Fruit fly (Drosophila melanogaster): ENCODE measurements around the gene CG42729.

Gene CG42729

DNA sequence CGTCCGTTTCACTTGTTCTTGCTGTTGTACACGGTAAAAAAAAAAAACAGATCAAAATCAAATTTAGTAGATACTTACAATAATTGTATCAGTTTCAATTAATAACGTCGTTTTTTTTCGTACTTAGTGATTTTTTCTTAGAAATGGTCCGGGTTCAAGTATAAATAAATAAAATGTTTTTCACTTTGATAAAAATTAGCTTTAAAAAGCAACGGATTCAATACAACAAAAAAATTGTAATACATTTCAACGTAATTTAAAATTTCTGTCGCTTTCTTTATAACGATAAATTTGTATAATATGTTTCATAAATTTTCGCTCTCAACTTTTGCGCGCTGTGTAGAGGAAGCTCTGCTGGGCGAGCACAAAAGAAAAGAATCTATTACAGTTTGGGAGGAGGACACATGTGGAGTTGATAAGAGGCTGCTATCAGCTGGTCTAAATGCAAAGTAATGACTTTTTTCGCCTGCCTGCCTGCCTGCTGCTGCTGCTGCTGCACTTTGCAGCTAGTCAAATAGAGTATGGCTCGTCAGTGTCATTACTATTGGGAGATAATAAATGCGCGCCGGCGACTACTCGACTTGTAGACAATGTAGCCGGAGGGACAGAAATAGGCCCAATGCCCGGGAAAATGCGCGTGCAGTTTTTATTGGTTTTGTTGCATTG is 10.7 kb upstream of the CG42729 start (continued):
- peak; percentile 74 for TF ChIP-seq CG2120 (GFP tag; optimal IDR thresholded peaks at IDR 0.05)
- peak; percentile 75 for TF ChIP-seq Sox100B (GFP tag; optimal IDR thresholded peaks at IDR 0.05)
- no peak for TF ChIP-seq CG14860 (GFP tag; IDR thresholded peaks at IDR 0.05; ENCODE audit: partially characterized antibody)
- no peak for TF ChIP-seq zfh1 (GFP tag; IDR thresholded peaks at IDR 0.05)
- no peak for TF ChIP-seq sug (tag; optimal IDR thresholded peaks at IDR 0.05)
- no peak for TF ChIP-seq luna (GFP tag; optimal IDR thresholded peaks at IDR 0.05)
- TF ChIP-seq grn (GFP tag; optimal IDR thresholded peaks at IDR 0.05) = no peak
- peak; percentile 24 for TF ChIP-seq CG6813 (GFP tag; optimal IDR thresholded peaks at IDR 0.05)
- no peak for TF ChIP-seq peb (GFP tag; IDR thresholded peaks at IDR 0.05)
- peak; percentile 9 for TF ChIP-seq dm (GFP tag; optimal IDR thresholded peaks at IDR 0.05)
- TF ChIP-seq pum (GFP tag; optimal IDR thresholded peaks at IDR 0.05) = peak; percentile 46
- TF ChIP-seq CG1647 (GFP tag; optimal IDR thresholded peaks at IDR 0.05) = peak; percentile 19
- TF ChIP-seq btn (GFP tag; optimal IDR thresholded peaks at IDR 0.05) = peak; percentile 1
- peak; percentile 29 for TF ChIP-seq disco-r (GFP tag; optimal IDR thresholded peaks at IDR 0.05)
- TF ChIP-seq CG34376 (GFP tag; optimal IDR thresholded peaks at IDR 0.05) = no peak
- peak; percentile 58 for TF ChIP-seq CG12104 (GFP tag; optimal IDR thresholded peaks at IDR 0.05)
- TF ChIP-seq Trl (optimal IDR thresholded peaks at IDR 0.05) = no peak
- peak; percentile 52 for TF ChIP-seq Trl (GFP tag; optimal IDR thresholded peaks at IDR 0.05)
- TF ChIP-seq Chrac-16 (GFP tag; optimal IDR thresholded peaks at IDR 0.05) = peak; percentile 50
- peak; percentile 87 for TF ChIP-seq CG2678 (tag; optimal IDR thresholded peaks at IDR 0.05)
- no peak for TF ChIP-seq ttk (GFP tag; IDR thresholded peaks at IDR 0.05)
- TF ChIP-seq CG31224 (GFP tag; IDR thresholded peaks at IDR 0.05) = no peak
- TF ChIP-seq Hr3 (GFP tag; optimal IDR thresholded peaks at IDR 0.05) = peak; percentile 66
- TF ChIP-seq Fer1 (GFP tag; optimal IDR thresholded peaks at IDR 0.05) = peak; percentile 55
- TF ChIP-seq bbx (GFP tag; IDR thresholded peaks at IDR 0.05; ENCODE audit: partially characterized antibody) = no peak
- TF ChIP-seq nerfin-1 (tag; optimal IDR thresholded peaks at IDR 0.05) = peak; percentile 58
- TF ChIP-seq gsb (GFP tag; IDR thresholded peaks at IDR 0.05) = no peak
- no peak for TF ChIP-seq D (optimal IDR thresholded peaks at IDR 0.05)
- TF ChIP-seq D (GFP tag; optimal IDR thresholded peaks at IDR 0.05) = peak; percentile 64
- peak; percentile 41; the same call in 1 of the 3 replicates for TF ChIP-seq ase (GFP tag; IDR thresholded peaks at IDR 0.05)
- TF ChIP-seq Kr (GFP tag; optimal IDR thresholded peaks at IDR 0.05) = no peak
- TF ChIP-seq CG12744 (GFP tag; optimal IDR thresholded peaks at IDR 0.05) = no peak
- peak; percentile 77 for TF ChIP-seq CG8388 (GFP tag; optimal IDR thresholded peaks at IDR 0.05)
- no peak for TF ChIP-seq Jarid2 (GFP tag; optimal IDR thresholded peaks at IDR 0.05)
- no peak for TF ChIP-seq CG9876 (GFP tag; optimal IDR thresholded peaks at IDR 0.05)
- peak; percentile 58 for TF ChIP-seq CG18599 (GFP tag; optimal IDR thresholded peaks at IDR 0.05)
- 0 out of 3 replicates have a peak, but pooled peaks have one; percentile 43 for TF ChIP-seq CG11093 (GFP tag; IDR thresholded peaks at IDR 0.05)
- TF ChIP-seq CG18476 (GFP tag; optimal IDR thresholded peaks at IDR 0.05) = peak; percentile 56
- peak; percentile 32 for TF ChIP-seq sqz (GFP tag; optimal IDR thresholded peaks at IDR 0.05)
- no peak for TF ChIP-seq CG14050 (GFP tag; IDR thresholded peaks at IDR 0.05)
- no peak for TF ChIP-seq wor (GFP tag; IDR thresholded peaks at IDR 0.05)
- peak; percentile 2 for TF ChIP-seq Mes4 (GFP tag; optimal IDR thresholded peaks at IDR 0.05)
- TF ChIP-seq MTF-1 (GFP tag; optimal IDR thresholded peaks at IDR 0.05; ENCODE audit: borderline replicate concordance) = no peak
- no peak for TF ChIP-seq Tbp (GFP tag; optimal IDR thresholded peaks at IDR 0.05)
- no peak for TF ChIP-seq schlank (tag; optimal IDR thresholded peaks at IDR 0.05)
- TF ChIP-seq CG7745 (tag; optimal IDR thresholded peaks at IDR 0.05) = no peak
- TF ChIP-seq CG1603 (tag; optimal IDR thresholded peaks at IDR 0.05) = no peak
- TF ChIP-seq hth (optimal IDR thresholded peaks at IDR 0.05) = no peak
- no peak for TF ChIP-seq pan (optimal IDR thresholded peaks at IDR 0.05)
- TF ChIP-seq pan (GFP tag; optimal IDR thresholded peaks at IDR 0.05 in 1 of 2, IDR thresholded peaks at IDR 0.05 in 1 of 2) = peak in 1 of 2 experiments; percentile 66
- TF ChIP-seq bab2 (GFP tag; optimal IDR thresholded peaks at IDR 0.05) = peak; percentile 39
- no peak for TF ChIP-seq CG31365 (tag; optimal IDR thresholded peaks at IDR 0.05)

Data from whole organism, embryonic.